Fruit fly (Drosophila melanogaster): Measurements from ENCODE around the gene Nup153.

Gene Nup153

DNA sequence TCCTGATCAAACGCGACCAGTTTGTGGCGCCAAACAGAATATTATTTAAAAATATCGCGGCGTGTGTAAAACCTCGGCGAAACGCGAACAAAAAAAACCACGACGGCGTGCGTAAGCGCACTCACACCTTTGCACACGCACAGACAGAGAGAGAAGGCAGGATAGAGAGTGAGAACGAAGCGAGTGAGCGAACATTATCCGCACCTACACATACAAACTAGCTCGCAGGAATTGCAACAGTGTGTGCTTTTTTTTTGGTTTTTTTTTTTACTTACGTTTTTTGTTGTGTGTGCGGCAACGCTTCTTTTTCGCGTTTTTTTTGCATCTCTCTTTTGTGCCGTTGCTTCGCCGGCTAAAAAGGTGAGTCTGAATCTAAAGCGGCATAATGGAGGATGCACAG is 729 bp downstream of the Nup153 start (continued):
- TF ChIP-seq Sox15 (GFP tag; optimal IDR thresholded peaks at IDR 0.05) (no peak), Ets21C (GFP tag; optimal IDR thresholded peaks at IDR 0.05) (no peak), CG6792 (GFP tag; optimal IDR thresholded peaks at IDR 0.05) (peak; percentile 75), CG9139 (GFP tag; optimal IDR thresholded peaks at IDR 0.05) (peak; percentile 99), svp (GFP tag) (no peak), CG7368 (GFP tag; optimal IDR thresholded peaks at IDR 0.05) (peak; percentile 87), OdsH (GFP tag; optimal IDR thresholded peaks at IDR 0.05) (peak; percentile 74), eg (GFP tag; IDR thresholded peaks at IDR 0.05) (peak; percentile 96), pdm3 (GFP tag; optimal IDR thresholded peaks at IDR 0.05) (peak; percentile 85), CG6163 (GFP tag; IDR thresholded peaks at IDR 0.05) (peak; percentile 99), CG8632 (GFP tag; optimal IDR thresholded peaks at IDR 0.05) (peak; percentile 88), CG3032 (tag; optimal IDR thresholded peaks at IDR 0.05) (peak; percentile 86), spab (GFP tag; optimal IDR thresholded peaks at IDR 0.05) (peak; percentile 95), acj6 (GFP tag; optimal IDR thresholded peaks at IDR 0.05) (peak; percentile 64), Eip93F (GFP tag; optimal IDR thresholded peaks at IDR 0.05) (peak; percentile 71), CG8119 (GFP tag; IDR thresholded peaks at IDR 0.05) (peak; percentile 92), CG15336 (GFP tag; IDR thresholded peaks at IDR 0.05) (peak; percentile 90), CG3919 (GFP tag; optimal IDR thresholded peaks at IDR 0.05) (peak; percentile 81), CG6854 (GFP tag; optimal IDR thresholded peaks at IDR 0.05) (peak; percentile 93), topi (GFP tag; optimal IDR thresholded peaks at IDR 0.05) (peak; percentile 82), Blimp-1 (GFP tag; optimal IDR thresholded peaks at IDR 0.05) (peak; percentile 65), CG32006 (GFP tag; optimal IDR thresholded peaks at IDR 0.05) (peak; percentile 67), vri (GFP tag; optimal IDR thresholded peaks at IDR 0.05) (peak; percentile 86), lz (GFP tag; optimal IDR thresholded peaks at IDR 0.05) (peak; percentile 42), CG11902 (GFP tag; optimal IDR thresholded peaks at IDR 0.05) (no peak), CG34406 (GFP tag; optimal IDR thresholded peaks at IDR 0.05) (peak; percentile 90), CG16779 (tag; optimal IDR thresholded peaks at IDR 0.05) (peak; percentile 98), CG10669 (GFP tag; optimal IDR thresholded peaks at IDR 0.05) (peak; percentile 95), CG4318 (GFP tag; optimal IDR thresholded peaks at IDR 0.05) (no peak), Ets96B (tag; optimal IDR thresholded peaks at IDR 0.05) (peak; percentile 89), Gug (GFP tag; IDR thresholded peaks at IDR 0.05) (peak; percentile 76), Sox14 (GFP tag; optimal IDR thresholded peaks at IDR 0.05) (peak; percentile 56), CG11762 (GFP tag; optimal IDR thresholded peaks at IDR 0.05; ENCODE audit: insufficient read depth) (peak; percentile 83), CG11294 (GFP tag; IDR thresholded peaks at IDR 0.05) (peak; percentile 34; the same call in 1 of the 2 replicates), cyc (GFP tag; optimal IDR thresholded peaks at IDR 0.05) (peak; percentile 33), Hr4 (GFP tag; optimal IDR thresholded peaks at IDR 0.05) (no peak), esn (GFP tag; optimal IDR thresholded peaks at IDR 0.05) (peak; percentile 69)

DNA sequence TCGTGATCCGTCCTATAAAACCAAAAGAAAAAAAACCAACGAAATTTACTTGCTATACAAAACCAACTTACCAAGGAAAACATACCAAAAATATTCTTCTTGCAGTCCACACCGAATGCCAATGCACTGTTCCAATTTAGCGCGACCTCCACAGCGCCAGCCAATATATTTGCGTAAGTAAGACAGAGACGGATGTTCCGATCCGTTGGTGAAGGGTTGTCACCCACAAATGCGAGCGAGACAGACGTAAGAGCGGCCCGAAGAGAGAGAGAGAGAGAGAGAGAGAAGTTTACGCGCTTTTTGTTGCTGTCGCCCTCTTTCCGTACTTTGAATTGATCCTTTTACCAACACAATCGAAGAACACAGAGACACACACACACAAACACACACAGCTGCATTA is 8.8 kb downstream of the Nup153 start:
- TF ChIP-seq CG1621 (tag; optimal IDR thresholded peaks at IDR 0.05): peak; percentile 45
- TF ChIP-seq Sox102F (GFP tag; optimal IDR thresholded peaks at IDR 0.05): no peak
- peak in 1 of 2 experiments; percentile 4 for TF ChIP-seq ss (GFP tag; optimal IDR thresholded peaks at IDR 0.05)

DNA sequence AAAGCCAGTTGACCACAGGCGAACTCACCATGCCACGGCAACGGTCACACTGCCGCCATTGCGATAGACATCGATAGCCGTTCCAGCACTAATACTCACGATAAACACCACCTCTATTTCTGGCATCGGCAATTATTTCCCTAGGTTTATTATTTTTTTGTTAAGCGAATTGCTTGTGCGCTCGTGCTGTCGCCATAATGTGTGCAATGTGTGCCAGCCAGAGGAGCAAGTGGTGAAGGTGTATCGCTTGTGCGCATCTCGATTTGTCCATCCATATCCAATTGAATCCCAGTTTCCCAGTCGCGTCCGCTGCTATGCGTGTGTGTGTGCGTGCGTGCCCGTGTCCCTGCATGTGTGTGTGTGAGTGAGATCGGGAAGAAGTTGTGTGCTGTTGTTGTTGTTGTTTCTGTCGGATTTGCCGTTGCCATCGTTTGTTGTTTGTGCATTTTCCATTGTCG is 11.6 kb downstream of the Nup153 start, which contains the start of gene mbt:
TSS of gene mbt (plus strand) at position 85 of the 458 bp plus-strand sequence.
- TF ChIP-seq cyc (GFP tag; optimal IDR thresholded peaks at IDR 0.05) (no peak), dsx (GFP tag; optimal IDR thresholded peaks at IDR 0.05; ENCODE audit: poor library complexity, severe bottlenecking) (peak; percentile 20), vri (GFP tag; optimal IDR thresholded peaks at IDR 0.05) (no peak), ss (GFP tag; optimal IDR thresholded peaks at IDR 0.05) (peak; percentile 31 to 58), CG9139 (GFP tag; optimal IDR thresholded peaks at IDR 0.05) (no peak), CG6792 (GFP tag; optimal IDR thresholded peaks at IDR 0.05) (no peak), esn (GFP tag; optimal IDR thresholded peaks at IDR 0.05) (peak; percentile 22), Sox102F (GFP tag; optimal IDR thresholded peaks at IDR 0.05) (no peak), net (GFP tag; optimal IDR thresholded peaks at IDR 0.05) (no peak), Eip78C (GFP tag) (peak; percentile 10), CG8119 (GFP tag; IDR thresholded peaks at IDR 0.05) (peak; percentile 22; the same call in 1 of the 3 replicates), CG6808 (GFP tag; optimal IDR thresholded peaks at IDR 0.05) (no peak), Smox (GFP tag; optimal IDR thresholded peaks at IDR 0.05) (no peak), dac (GFP tag; optimal IDR thresholded peaks at IDR 0.05) (no peak), CG11294 (GFP tag; IDR thresholded peaks at IDR 0.05) (no peak), eg (GFP tag; IDR thresholded peaks at IDR 0.05) (0 out of 3 replicates have a peak, but pooled peaks have one; percentile 11), Sox14 (GFP tag; optimal IDR thresholded peaks at IDR 0.05) (peak; percentile 15), fd85E (GFP tag; optimal IDR thresholded peaks at IDR 0.05) (no peak), CG6854 (GFP tag; optimal IDR thresholded peaks at IDR 0.05) (peak; percentile 4), CG15336 (GFP tag; IDR thresholded peaks at IDR 0.05) (no peak), svp (GFP tag) (no peak), topi (GFP tag; optimal IDR thresholded peaks at IDR 0.05) (no peak), CG3032 (tag; optimal IDR thresholded peaks at IDR 0.05) (no peak), Hr39 (GFP tag; optimal IDR thresholded peaks at IDR 0.05) (no peak)
